Worm (Caenorhabditis elegans) whole organism, L1 larva: ENCODE results near the gene lelo-4.
A peak's percentile ranks its signal among the peaks of the same experiment; 100 is the strongest.

ENCODE experiments used
- C04F5.9 ChIP-seq: sonication (generic microtip); optimal IDR thresholded peaks from 2 replicates; lab custom pipeline; 2016; ENCODE audit warnings: missing genetic modification characterization, missing compliant biosample characterization
- C16A3.4 ChIP-seq: fragments of 150-350 bp; optimal IDR thresholded peaks from 2 replicates; lab custom pipeline; 2014; ENCODE audit warnings: missing biosample characterization, missing genetic modification characterization
- C34B4.2 ChIP-seq: sonication (generic microtip); optimal IDR thresholded peaks from 2 replicates; lab custom pipeline; 2017; ENCODE audit warnings: mild to moderate bottlenecking, missing genetic modification characterization, missing compliant biosample characterization
- alr-1 ChIP-seq: fragments of 200-800 bp; sonication (Bioruptor generic); optimal IDR thresholded peaks from 2 replicates; lab custom pipeline; 2018; ENCODE audit warnings: borderline replicate concordance, mild to moderate bottlenecking, missing genetic modification characterization, missing compliant biosample characterization
- aly-2 ChIP-seq: fragments of 150-350 bp; optimal IDR thresholded peaks from 2 replicates; lab custom pipeline; 2014; ENCODE audit warnings: missing biosample characterization, missing genetic modification characterization
- ama-1 ChIP-seq: fragments of 150-350 bp; optimal IDR thresholded peaks from 2 replicates; lab custom pipeline; 2014
- blmp-1 ChIP-seq: fragments of 150-350 bp; optimal IDR thresholded peaks from 2 replicates; lab custom pipeline; 2014; ENCODE audit warnings: missing biosample characterization, missing genetic modification characterization
- ceh-63 ChIP-seq: fragments of 200-800 bp; sonication (Bioruptor generic); optimal IDR thresholded peaks from 2 replicates; lab custom pipeline; 2018; ENCODE audit warnings: mild to moderate bottlenecking, missing genetic modification characterization, missing compliant biosample characterization
- ceh-8 ChIP-seq: fragments of 200-800 bp; sonication (Bioruptor generic); optimal IDR thresholded peaks from 2 replicates; lab custom pipeline; 2018; ENCODE audit warnings: mild to moderate bottlenecking, missing genetic modification characterization, moderate library complexity, missing compliant biosample characterization
- ceh-82 ChIP-seq, 3 experiments: fragments of 150-350 bp in 1 of 3; sonication (generic microtip) in 2 of 3; optimal IDR thresholded peaks; 2 replicates each; lab custom pipeline; 2014 to 2017; ENCODE audit warnings: missing biosample characterization in 3 of 3, missing genetic modification characterization in 3 of 3
- ceh-88 ChIP-seq: fragments of 200-800 bp; sonication (Bioruptor generic); IDR thresholded peaks from 2 replicates; pipeline ENCODE4 v1.3.6; 2022; ENCODE audit warnings: missing genetic modification characterization, missing compliant biosample characterization
- ces-1 ChIP-seq: fragments of 150-350 bp; optimal IDR thresholded peaks from 2 replicates; lab custom pipeline; 2014; ENCODE audit warnings: missing biosample characterization, missing genetic modification reagents, missing genetic modification characterization
- efl-1 ChIP-seq, 4 experiments: fragments of 150-350 bp; optimal IDR thresholded peaks in 3 of 4; peaks in 1 of 4; 1 replicate in 1 of 4; 2 replicates in 3 of 4; lab custom pipeline; 2014; ENCODE audit warnings: missing biosample characterization in 2 of 4, missing genetic modification characterization in 2 of 4, missing genetic modification reagents in 2 of 4
- efl-3 ChIP-seq: fragments of 200-800 bp; sonication (Bioruptor generic); optimal IDR thresholded peaks from 2 replicates; lab custom pipeline; 2018; ENCODE audit warnings: mild to moderate bottlenecking, missing genetic modification characterization, missing compliant biosample characterization
- egl-13 ChIP-seq: sonication (generic microtip); optimal IDR thresholded peaks from 2 replicates; lab custom pipeline; 2016; ENCODE audit warnings: missing genotype, missing genetic modification reagents, missing genetic modification characterization, missing compliant biosample characterization
- egl-27 ChIP-seq, 2 experiments: fragments of 150-350 bp in 1 of 2; sonication (generic microtip); optimal IDR thresholded peaks; 3 replicates each; lab custom pipeline; 2017 to 2018; ENCODE audit warnings: missing biosample characterization in 2 of 2, missing genetic modification characterization in 2 of 2, missing genetic modification reagents in 2 of 2
- elt-2 ChIP-seq: sonication (generic microtip); optimal IDR thresholded peaks from 2 replicates; lab custom pipeline; 2016; ENCODE audit warnings: missing genetic modification characterization, mild to moderate bottlenecking, inconsistent platforms, missing compliant biosample characterization, missing genetic modification reagents
- elt-3 ChIP-seq, 6 experiments: fragments of 150-350 bp in 1 of 6; sonication (generic microtip); optimal IDR thresholded peaks; 2 replicates each; lab custom pipeline; 2017 to 2018; ENCODE audit warnings: missing biosample characterization in 6 of 6, missing genetic modification characterization in 6 of 6, inconsistent platforms in 1 of 6
- fkh-8 ChIP-seq: sonication (generic microtip); optimal IDR thresholded peaks from 2 replicates; lab custom pipeline; 2016; ENCODE audit warnings: mild to moderate bottlenecking, missing genetic modification characterization, missing compliant biosample characterization
- fos-1 ChIP-seq: fragments of 150-350 bp; optimal IDR thresholded peaks from 2 replicates; lab custom pipeline; 2014; ENCODE audit warnings: missing biosample characterization, missing genetic modification characterization
- grh-1 ChIP-seq: fragments of 200-800 bp; sonication (Bioruptor generic); IDR thresholded peaks from 2 replicates; pipeline ENCODE4 v1.3.6; 2022; ENCODE audit warnings: missing genetic modification reagents, missing genetic modification characterization, missing compliant biosample characterization
- hlh-17 ChIP-seq: fragments of 200-800 bp; sonication (Bioruptor generic); optimal IDR thresholded peaks from 2 replicates; lab custom pipeline; 2018; ENCODE audit warnings: missing genetic modification characterization, mild to moderate bottlenecking, missing compliant biosample characterization, moderate library complexity, borderline replicate concordance
- isw-1 ChIP-seq: fragments of 200-800 bp; sonication (Bioruptor generic); IDR thresholded peaks from 2 replicates; pipeline ENCODE4 v1.3.6; 2022; ENCODE audit warnings: missing genetic modification characterization, missing compliant biosample characterization
- lin-14 ChIP-seq: fragments of 200-800 bp; sonication (Bioruptor generic); optimal IDR thresholded peaks from 2 replicates; lab custom pipeline; 2018; ENCODE audit warnings: mild to moderate bottlenecking, missing genetic modification characterization, moderate library complexity, missing compliant biosample characterization
- lin-35 ChIP-seq, 2 experiments: fragments of 150-350 bp; optimal IDR thresholded peaks; 2 replicates each; lab custom pipeline; 2014; ENCODE audit warnings: missing biosample characterization in 2 of 2, missing genetic modification characterization in 2 of 2, missing genetic modification reagents in 2 of 2
- lin-39 ChIP-seq: fragments of 150-350 bp; optimal IDR thresholded peaks from 2 replicates; lab custom pipeline; 2014; ENCODE audit warnings: missing biosample characterization, missing genetic modification reagents, missing genetic modification characterization
- lsy-2 ChIP-seq, 2 experiments: fragments of 150-350 bp; optimal IDR thresholded peaks; 2 replicates each; lab custom pipeline; 2014; ENCODE audit warnings: missing biosample characterization in 2 of 2, missing genetic modification characterization in 2 of 2
- mdl-1 ChIP-seq, 2 experiments: fragments of 150-350 bp; optimal IDR thresholded peaks; 2 replicates each; lab custom pipeline; 2014 to 2017; ENCODE audit warnings: missing biosample characterization in 2 of 2, missing genetic modification characterization in 2 of 2, inconsistent platforms in 1 of 2
- mef-2 ChIP-seq: fragments of 150-350 bp; optimal IDR thresholded peaks from 2 replicates; lab custom pipeline; 2014; ENCODE audit warnings: missing biosample characterization, missing genetic modification characterization
- nhr-20 ChIP-seq: sonication (generic microtip); optimal IDR thresholded peaks from 2 replicates; lab custom pipeline; 2016; ENCODE audit warnings: mild to moderate bottlenecking, missing genetic modification characterization, missing compliant biosample characterization
- nhr-237 ChIP-seq: fragments of 150-350 bp; optimal IDR thresholded peaks from 2 replicates; lab custom pipeline; 2014; ENCODE audit warnings: missing biosample characterization, missing genetic modification characterization
- nhr-28 ChIP-seq: fragments of 150-350 bp; optimal IDR thresholded peaks from 2 replicates; lab custom pipeline; 2014; ENCODE audit warnings: missing biosample characterization, missing genetic modification characterization
- nhr-47 ChIP-seq: sonication (generic microtip); optimal IDR thresholded peaks from 2 replicates; lab custom pipeline; 2016; ENCODE audit warnings: mild to moderate bottlenecking, missing genetic modification characterization, moderate library complexity, missing compliant biosample characterization
- nhr-71 ChIP-seq: sonication (generic microtip); optimal IDR thresholded peaks from 2 replicates; lab custom pipeline; 2016; ENCODE audit warnings: mild to moderate bottlenecking, missing genetic modification characterization, moderate library complexity, missing compliant biosample characterization
- nhr-76 ChIP-seq: sonication (generic microtip); optimal IDR thresholded peaks from 2 replicates; lab custom pipeline; 2017; ENCODE audit warnings: missing biosample characterization, missing genetic modification characterization
- nhr-85 ChIP-seq: sonication (generic microtip); peaks from one replicate; lab custom pipeline; 2016; ENCODE audit warnings: missing genetic modification characterization, inconsistent platforms, missing compliant biosample characterization
- pag-3 ChIP-seq: sonication (generic microtip); optimal IDR thresholded peaks from 2 replicates; lab custom pipeline; 2017; ENCODE audit warnings: missing genetic modification characterization, mild to moderate bottlenecking, missing compliant biosample characterization, antibody characterized with exemption, borderline replicate concordance; ENCODE audit not compliant: insufficient read depth
- pax-3 ChIP-seq: fragments of 200-800 bp; sonication (Bioruptor generic); optimal IDR thresholded peaks from 2 replicates; lab custom pipeline; 2018; ENCODE audit warnings: mild to moderate bottlenecking, missing genetic modification characterization, moderate library complexity, missing compliant biosample characterization
- pqm-1 ChIP-seq: sonication (generic microtip); optimal IDR thresholded peaks from 3 replicates; lab custom pipeline; 2017; ENCODE audit warnings: missing biosample characterization, missing genetic modification characterization
- rnt-1 ChIP-seq: sonication (generic microtip); optimal IDR thresholded peaks from 2 replicates; lab custom pipeline; 2016; ENCODE audit warnings: mild to moderate bottlenecking, missing genetic modification characterization, moderate library complexity, missing compliant biosample characterization
- skn-1 ChIP-seq: fragments of 150-350 bp; optimal IDR thresholded peaks from 2 replicates; lab custom pipeline; 2014; ENCODE audit warnings: missing biosample characterization, missing genetic modification characterization
- snpc-4 ChIP-seq: fragments of 150-350 bp; optimal IDR thresholded peaks from 2 replicates; lab custom pipeline; 2014; ENCODE audit warnings: missing biosample characterization, missing genetic modification characterization
- snu-23 ChIP-seq: sonication (generic microtip); optimal IDR thresholded peaks from 2 replicates; lab custom pipeline; 2016; ENCODE audit warnings: missing genetic modification characterization, missing compliant biosample characterization
- sox-4 ChIP-seq: sonication (generic microtip); optimal IDR thresholded peaks from 2 replicates; lab custom pipeline; 2016; ENCODE audit warnings: missing genetic modification characterization, missing compliant biosample characterization
- sptf-1 ChIP-seq: fragments of 150-350 bp; optimal IDR thresholded peaks from 2 replicates; lab custom pipeline; 2014; ENCODE audit warnings: missing biosample characterization, missing genetic modification characterization
- sup-37 ChIP-seq: fragments of 200-800 bp; sonication (Bioruptor generic); optimal IDR thresholded peaks from 2 replicates; lab custom pipeline; 2018; ENCODE audit warnings: mild to moderate bottlenecking, missing genetic modification characterization, missing compliant biosample characterization
- swsn-7 ChIP-seq: sonication (generic microtip); optimal IDR thresholded peaks from 2 replicates; lab custom pipeline; 2016; ENCODE audit warnings: missing genetic modification characterization, missing compliant biosample characterization
- tbx-2 ChIP-seq: sonication (generic microtip); optimal IDR thresholded peaks from 2 replicates; lab custom pipeline; 2016; ENCODE audit warnings: missing genetic modification characterization, missing compliant biosample characterization
- unc-130 ChIP-seq: fragments of 150-350 bp; optimal IDR thresholded peaks from 2 replicates; lab custom pipeline; 2017; ENCODE audit warnings: missing biosample characterization, missing genetic modification characterization, inconsistent platforms
- unc-62 ChIP-seq: fragments of 150-350 bp; optimal IDR thresholded peaks from 2 replicates; lab custom pipeline; 2014; ENCODE audit warnings: missing biosample characterization, missing genetic modification reagents, missing genetic modification characterization
- unc-86 ChIP-seq: sonication (generic microtip); optimal IDR thresholded peaks from 2 replicates; lab custom pipeline; 2016; ENCODE audit warnings: missing genetic modification characterization, missing compliant biosample characterization
- xbp-1 ChIP-seq: sonication (generic microtip); optimal IDR thresholded peaks from 2 replicates; lab custom pipeline; 2016; ENCODE audit warnings: missing genetic modification characterization, missing compliant biosample characterization
- ztf-11 ChIP-seq, 2 experiments: sonication (generic microtip); optimal IDR thresholded peaks; 2 replicates each; lab custom pipeline; 2016 to 2017; ENCODE audit warnings: missing genetic modification characterization in 2 of 2, missing biosample characterization in 1 of 2, missing compliant biosample characterization in 1 of 2

lelo-4 gene

DNA sequence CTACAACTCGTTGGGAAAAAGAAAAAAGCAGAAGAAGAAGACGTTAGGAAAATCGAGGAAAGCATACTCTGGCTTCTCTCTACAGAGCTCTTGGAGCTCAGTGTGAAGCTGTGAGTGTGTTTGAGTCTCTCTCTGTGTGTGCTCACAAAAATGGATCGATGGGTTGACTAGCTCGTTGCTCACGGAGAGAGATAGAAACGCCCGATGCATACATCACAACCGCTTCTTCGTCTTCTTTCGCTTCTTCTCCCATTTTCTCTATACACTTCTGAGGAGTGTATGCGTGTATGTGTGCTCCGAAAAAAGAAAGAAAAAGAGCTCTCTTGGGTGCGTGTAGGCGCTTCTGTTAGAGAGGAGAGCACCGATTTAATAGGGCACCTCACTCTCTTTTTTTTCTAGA, 10.4 kb downstream of the lelo-4 start (continued):
- TF ChIP-seq efl-1 (optimal IDR thresholded peaks at IDR 0.05; lab: Kevin White, UChicago) (peak; percentile 15 to 37), efl-1 (GFP tag; optimal IDR thresholded peaks at IDR 0.05 in 1 of 2; lab: Kevin White, UChicago) (no peak), pax-3 (tag; lab: Kevin White, UChicago) (no peak), nhr-85 (tag; lab: Kevin White, UChicago) (no peak), mef-2 (no peak), snu-23 (GFP tag; lab: Kevin White, UChicago) (peak; percentile 61), tbx-2 (tag; lab: Kevin White, UChicago) (peak; percentile 36), unc-62 (GFP tag; lab: Kevin White, UChicago) (no peak), ceh-82 (tag; optimal IDR thresholded peaks at IDR 0.05; lab: Kevin White, UChicago) (peak in 2 of 3 experiments; percentile 35 to 86), swsn-7 (peak; percentile 65), ztf-11 (tag; optimal IDR thresholded peaks at IDR 0.05; lab: Kevin White, UChicago) (no peak), unc-130 (tag; lab: Kevin White, UChicago) (no peak), ama-1 (lab: Kevin White, UChicago) (no peak), unc-86 (peak; percentile 67), efl-3 (GFP tag; lab: Kevin White, UChicago) (no peak), sup-37 (GFP tag; lab: Kevin White, UChicago) (no peak), grh-1 (no peak), egl-13 (tag; lab: Kevin White, UChicago) (peak; percentile 60), mdl-1 (tag; optimal IDR thresholded peaks at IDR 0.05; lab: Kevin White, UChicago) (no peak), snpc-4 (tag; lab: Kevin White, UChicago) (no peak), ceh-8 (GFP tag; lab: Kevin White, UChicago) (peak; percentile 38), lin-39 (tag; lab: Kevin White, UChicago) (no peak), C16A3.4 (tag; lab: Kevin White, UChicago) (peak; percentile 42), isw-1 (GFP tag; lab: Robert Waterston, UW) (peak; percentile 58), blmp-1 (tag; lab: Kevin White, UChicago) (no peak), C34B4.2 (no peak), nhr-20 (tag; lab: Kevin White, UChicago) (no peak), nhr-237 (tag; lab: Kevin White, UChicago) (no peak), nhr-76 (tag; lab: Kevin White, UChicago) (no peak), xbp-1 (tag; lab: Kevin White, UChicago) (peak; percentile 29), ceh-88 (GFP tag; lab: Robert Waterston, UW) (no peak), hlh-17 (GFP tag; lab: Kevin White, UChicago) (no peak), egl-27 (tag; optimal IDR thresholded peaks at IDR 0.05; lab: Kevin White, UChicago) (no peak), elt-3 (tag; optimal IDR thresholded peaks at IDR 0.05; lab: Kevin White, UChicago) (no peak), fos-1 (tag; lab: Kevin White, UChicago) (peak; percentile 64), nhr-28 (tag; lab: Kevin White, UChicago) (no peak), sptf-1 (tag; lab: Kevin White, UChicago) (no peak), lsy-2 (tag; optimal IDR thresholded peaks at IDR 0.05; lab: Kevin White, UChicago) (peak in 1 of 2 experiments; percentile 71), ces-1 (GFP tag; lab: Kevin White, UChicago) (no peak), alr-1 (no peak), pqm-1 (no peak), sox-4 (tag; lab: Kevin White, UChicago) (no peak), nhr-71 (peak; percentile 48), fkh-8 (tag; lab: Kevin White, UChicago) (peak; percentile 95), rnt-1 (tag; lab: Kevin White, UChicago) (no peak), pag-3 (tag; lab: Kevin White, UChicago) (no peak), aly-2 (tag; lab: Kevin White, UChicago) (no peak), C04F5.9 (no peak), lin-35 (GFP tag; optimal IDR thresholded peaks at IDR 0.05; lab: Kevin White, UChicago) (peak in 1 of 2 experiments; percentile 67), elt-2 (tag; lab: Kevin White, UChicago) (no peak), skn-1 (peak; percentile 33), lin-14 (GFP tag; lab: Kevin White, UChicago) (peak; percentile 93), nhr-47 (peak; percentile 51), ceh-63 (GFP tag; lab: Kevin White, UChicago) (no peak)
